Fruit fly (Drosophila melanogaster): Measurements from ENCODE around the gene laza.

The laza gene

DNA sequence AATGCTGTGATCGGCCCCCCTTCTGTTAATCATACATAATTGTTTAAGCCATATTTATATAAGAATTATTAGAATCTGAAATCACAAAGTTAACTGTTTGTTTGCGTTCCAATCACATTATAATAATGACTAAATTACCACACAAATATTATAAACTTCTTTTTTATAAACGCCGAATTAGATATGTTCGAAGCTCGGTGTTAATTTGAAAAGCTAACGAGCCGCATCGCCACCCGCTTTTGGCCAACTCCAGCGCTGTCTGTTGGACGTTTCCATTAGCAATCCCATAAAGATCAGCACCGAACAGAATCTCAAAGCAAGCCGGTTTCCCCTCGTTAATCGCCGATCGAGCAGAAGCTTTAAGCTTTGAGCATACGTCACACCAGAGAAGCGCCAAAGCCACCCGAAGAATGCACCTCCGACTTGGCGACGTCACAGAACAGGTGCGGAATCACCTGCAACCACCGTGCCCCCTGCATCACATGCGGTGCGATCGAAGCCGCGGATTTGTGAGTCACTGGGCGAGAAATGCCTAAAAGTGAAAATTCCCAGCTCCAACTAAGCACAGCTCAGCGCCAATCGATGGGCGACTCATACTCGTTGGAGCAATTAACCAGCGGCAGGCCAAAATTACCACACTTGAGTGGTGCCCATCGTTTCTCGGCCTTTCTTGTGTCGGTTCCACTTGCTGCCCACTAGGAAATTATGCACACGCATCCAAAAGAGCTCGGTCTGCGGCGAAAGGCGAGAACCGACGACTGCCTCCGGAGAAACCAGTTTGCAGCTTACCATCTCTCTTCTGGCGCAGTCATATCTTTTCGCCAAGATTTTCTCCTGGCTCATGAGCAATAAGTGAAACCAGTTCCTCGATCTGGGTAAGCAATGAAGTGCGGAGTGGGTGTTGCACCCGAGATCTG, 4.8 kb upstream of the laza start, which contains the start of gene CG11438 (continued):
- no peak for TF ChIP-seq CG17328 (GFP tag; IDR thresholded peaks at IDR 0.05)
- no peak for TF ChIP-seq fd102C (GFP tag; optimal IDR thresholded peaks at IDR 0.05)
- no peak for TF ChIP-seq CHES-1-like (GFP tag; optimal IDR thresholded peaks at IDR 0.05)
- no peak for TF ChIP-seq CG10431 (GFP tag; optimal IDR thresholded peaks at IDR 0.05)
- TF ChIP-seq Adf1 (GFP tag; IDR thresholded peaks at IDR 0.05): no peak
- TF ChIP-seq CG14860 (GFP tag; IDR thresholded peaks at IDR 0.05; ENCODE audit: partially characterized antibody): no peak
- TF ChIP-seq CG11695 (GFP tag; IDR thresholded peaks at IDR 0.05): no peak
- no peak for TF ChIP-seq prd (optimal IDR thresholded peaks at IDR 0.05)
- no peak for TF ChIP-seq prd (GFP tag; IDR thresholded peaks at IDR 0.05)
- TF ChIP-seq dmrt11E (tag; optimal IDR thresholded peaks at IDR 0.05): no peak
- TF ChIP-seq CG15479 (GFP tag; optimal IDR thresholded peaks at IDR 0.05): no peak
- no peak for TF ChIP-seq klu (GFP tag; IDR thresholded peaks at IDR 0.05)
- TF ChIP-seq CG34422 (GFP tag; IDR thresholded peaks at IDR 0.05): no peak
- TF ChIP-seq abd-A (tag; optimal IDR thresholded peaks at IDR 0.05): peak; percentile 20
- TF ChIP-seq ERR (GFP tag; optimal IDR thresholded peaks at IDR 0.05): no peak
- TF ChIP-seq so (GFP tag; IDR thresholded peaks at IDR 0.05): 0 out of 3 replicates have a peak, but pooled peaks have one; percentile 13
- TF ChIP-seq CG9215 (GFP tag; IDR thresholded peaks at IDR 0.05): no peak
- no peak for TF ChIP-seq CG12104 (GFP tag; optimal IDR thresholded peaks at IDR 0.05)
- no peak for TF ChIP-seq NC2α (GFP tag; optimal IDR thresholded peaks at IDR 0.05)
- no peak for TF ChIP-seq pan (optimal IDR thresholded peaks at IDR 0.05)
- no peak for TF ChIP-seq pan (GFP tag; optimal IDR thresholded peaks at IDR 0.05 in 1 of 2, IDR thresholded peaks at IDR 0.05 in 1 of 2)
- peak; percentile 8 for TF ChIP-seq nom (GFP tag; optimal IDR thresholded peaks at IDR 0.05)
- no peak for TF ChIP-seq ro (GFP tag; IDR thresholded peaks at IDR 0.05)
- TF ChIP-seq fu2 (GFP tag; optimal IDR thresholded peaks at IDR 0.05): no peak
- TF ChIP-seq CG10267 (tag; optimal IDR thresholded peaks at IDR 0.05): no peak
- TF ChIP-seq Hr51 (GFP tag; optimal IDR thresholded peaks at IDR 0.05): no peak
- 0 out of 2 replicates have a peak, but pooled peaks have one; percentile 29 for TF ChIP-seq Drgx (GFP tag; IDR thresholded peaks at IDR 0.05)
- 0 out of 4 replicates have a peak, but pooled peaks have one; percentile 60 for TF ChIP-seq chinmo (GFP tag; IDR thresholded peaks at IDR 0.05; ENCODE audit: partially characterized antibody)
- no peak for TF ChIP-seq Dp (GFP tag; optimal IDR thresholded peaks at IDR 0.05)
- TF ChIP-seq CG7357 (GFP tag; IDR thresholded peaks at IDR 0.05): no peak
- TF ChIP-seq twi (tag; optimal IDR thresholded peaks at IDR 0.05): no peak
- TF ChIP-seq toy (GFP tag; IDR thresholded peaks at IDR 0.05): no peak
- no peak for TF ChIP-seq CG13624 (GFP tag; optimal IDR thresholded peaks at IDR 0.05)
- no peak for TF ChIP-seq dimm (GFP tag; IDR thresholded peaks at IDR 0.05)
- TF ChIP-seq jigr1 (GFP tag; IDR thresholded peaks at IDR 0.05): no peak
- no peak for TF ChIP-seq cg (GFP tag; optimal IDR thresholded peaks at IDR 0.05)
- TF ChIP-seq lilli (GFP tag; optimal IDR thresholded peaks at IDR 0.05): no peak
- TF ChIP-seq tll (GFP tag; optimal IDR thresholded peaks at IDR 0.05): no peak
- 0 out of 2 replicates have a peak, but pooled peaks have one; percentile 12 for TF ChIP-seq bbx (GFP tag; IDR thresholded peaks at IDR 0.05; ENCODE audit: partially characterized antibody)
- TF ChIP-seq CG17612 (GFP tag; IDR thresholded peaks at IDR 0.05): no peak
- TF ChIP-seq oc (tag; optimal IDR thresholded peaks at IDR 0.05): peak; percentile 22
- TF ChIP-seq Elba2 (GFP tag; optimal IDR thresholded peaks at IDR 0.05): no peak
- peak; percentile 26 for TF ChIP-seq PHDP (tag; optimal IDR thresholded peaks at IDR 0.05)
- no peak for TF ChIP-seq ranshi (GFP tag; IDR thresholded peaks at IDR 0.05)
- no peak for TF ChIP-seq Hmr (GFP tag; optimal IDR thresholded peaks at IDR 0.05)
- TF ChIP-seq Mes4 (GFP tag; optimal IDR thresholded peaks at IDR 0.05): no peak
- TF ChIP-seq CG2889 (GFP tag; IDR thresholded peaks at IDR 0.05): no peak
- TF ChIP-seq CG7928 (GFP tag; optimal IDR thresholded peaks at IDR 0.05): no peak
- TF ChIP-seq seq (GFP tag; IDR thresholded peaks at IDR 0.05): no peak
